Fruit fly (Drosophila melanogaster): ENCODE measurements around the gene Proc-R.

Gene Proc-R

dm6 chrX:4684444-4684924 is 23.2 kb upstream of the Proc-R start (continued):
- TF ChIP-seq Myb (GFP tag; optimal IDR thresholded peaks at IDR 0.05) (peak; percentile 90), CG12942 (GFP tag; optimal IDR thresholded peaks at IDR 0.05) (peak; percentile 79), CG3847 (GFP tag; IDR thresholded peaks at IDR 0.05) (peak; percentile 93), crp (GFP tag; optimal IDR thresholded peaks at IDR 0.05) (peak in 1 of 2 experiments; percentile 43), gsb (GFP tag; IDR thresholded peaks at IDR 0.05) (peak; percentile 85), crc (GFP tag; optimal IDR thresholded peaks at IDR 0.05) (peak; percentile 53), CG2712 (tag; optimal IDR thresholded peaks at IDR 0.05) (peak; percentile 75), CG32767 (GFP tag; IDR thresholded peaks at IDR 0.05) (peak; percentile 92), CG4404 (GFP tag; IDR thresholded peaks at IDR 0.05) (peak; percentile 86), Mes4 (GFP tag; optimal IDR thresholded peaks at IDR 0.05) (peak; percentile 46), dmrt11E (tag; optimal IDR thresholded peaks at IDR 0.05) (peak; percentile 58), Bteb2 (GFP tag; optimal IDR thresholded peaks at IDR 0.05) (peak; percentile 67), vnd (GFP tag; IDR thresholded peaks at IDR 0.05; ENCODE audit: partially characterized antibody) (peak; percentile 73), tap (tag; optimal IDR thresholded peaks at IDR 0.05) (peak; percentile 67), dm (GFP tag; optimal IDR thresholded peaks at IDR 0.05) (peak; percentile 83), PHDP (tag; optimal IDR thresholded peaks at IDR 0.05) (peak; percentile 82), CG4424 (GFP tag; optimal IDR thresholded peaks at IDR 0.05) (peak; percentile 64), CG9797 (GFP tag; optimal IDR thresholded peaks at IDR 0.05) (peak; percentile 72), CG7839 (tag; optimal IDR thresholded peaks at IDR 0.05) (peak; percentile 81)

dm6 chrX:4686150-4686549 is 21.6 kb upstream of the Proc-R start:
- TF ChIP-seq lola (GFP tag; optimal IDR thresholded peaks at IDR 0.05) = peak in 1 of 3 experiments; percentile 58
- TF ChIP-seq ab (GFP tag; optimal IDR thresholded peaks at IDR 0.05) = no peak
- TF ChIP-seq ap (GFP tag; IDR thresholded peaks at IDR 0.05) = no peak
- TF ChIP-seq CG6272 (GFP tag; IDR thresholded peaks at IDR 0.05) = no peak
- no peak for TF ChIP-seq Gsc (GFP tag; IDR thresholded peaks at IDR 0.05)
- peak; percentile 76 for TF ChIP-seq sens (GFP tag)
- no peak for TF ChIP-seq CG12219 (GFP tag; optimal IDR thresholded peaks at IDR 0.05)
- TF ChIP-seq Meics (GFP tag; optimal IDR thresholded peaks at IDR 0.05) = peak; percentile 21
- TF ChIP-seq CoRest (tag; optimal IDR thresholded peaks at IDR 0.05) = peak; percentile 28
- no peak for TF ChIP-seq CG11085 (GFP tag; IDR thresholded peaks at IDR 0.05)
- TF ChIP-seq CG10959 (GFP tag; IDR thresholded peaks at IDR 0.05) = no peak
- peak; percentile 75 for TF ChIP-seq Abd-B (GFP tag; optimal IDR thresholded peaks at IDR 0.05)
- TF ChIP-seq CG9817 (tag; optimal IDR thresholded peaks at IDR 0.05) = no peak
- no peak for TF ChIP-seq Vsx1 (GFP tag; optimal IDR thresholded peaks at IDR 0.05)
- TF ChIP-seq sens-2 (GFP tag; IDR thresholded peaks at IDR 0.05) = no peak
- TF ChIP-seq nom (GFP tag; optimal IDR thresholded peaks at IDR 0.05) = peak; percentile 87
- peak; percentile 46 for TF ChIP-seq lab (GFP tag; optimal IDR thresholded peaks at IDR 0.05)
- TF ChIP-seq CG10565 (GFP tag; optimal IDR thresholded peaks at IDR 0.05) = no peak
- no peak for TF ChIP-seq run (tag; optimal IDR thresholded peaks at IDR 0.05)
- no peak for TF ChIP-seq CTCF (GFP tag; optimal IDR thresholded peaks at IDR 0.05)
- no peak for TF ChIP-seq HmgD (GFP tag; optimal IDR thresholded peaks at IDR 0.05)
- peak; percentile 52 for TF ChIP-seq Med (GFP tag)
- peak; percentile 84 for TF ChIP-seq YL-1 (GFP tag; optimal IDR thresholded peaks at IDR 0.05)
- TF ChIP-seq scrt (GFP tag; optimal IDR thresholded peaks at IDR 0.05) = peak; percentile 1
- peak; percentile 6 for TF ChIP-seq CG15514 (GFP tag; optimal IDR thresholded peaks at IDR 0.05)
- no peak for TF ChIP-seq yki (optimal IDR thresholded peaks at IDR 0.05)
- no peak for TF ChIP-seq CG4820 (GFP tag; optimal IDR thresholded peaks at IDR 0.05)
- TF ChIP-seq CG8924 (tag; optimal IDR thresholded peaks at IDR 0.05) = peak; percentile 38
- no peak for TF ChIP-seq Dek (tag; optimal IDR thresholded peaks at IDR 0.05)
- TF ChIP-seq CG33557 (GFP tag; optimal IDR thresholded peaks at IDR 0.05) = no peak
- TF ChIP-seq repo (GFP tag; optimal IDR thresholded peaks at IDR 0.05) = no peak
- TF ChIP-seq CG10321 (GFP tag; IDR thresholded peaks at IDR 0.05) = peak; percentile 96
- no peak for TF ChIP-seq nau (GFP tag; optimal IDR thresholded peaks at IDR 0.05)

Measured in whole organism, embryonic.